Fruit fly (Drosophila melanogaster) whole organism, embryonic: Measurements from ENCODE around the gene CG42390.

Experiments used
- Atf6 ChIP-seq: fragments of 200-800 bp; sonication (Bioruptor generic); IDR thresholded peaks from 2 replicates; pipeline ENCODE4 v1.3.6; 2022; ENCODE audit warnings: missing biosample characterization, missing genetic modification characterization
- CG10147 ChIP-seq: fragments of 200-800 bp; sonication (Bioruptor generic); optimal IDR thresholded peaks from 2 replicates; lab custom pipeline; 2019; ENCODE audit warnings: missing biosample characterization, mild to moderate bottlenecking, missing genetic modification characterization, moderate library complexity
- CG10267 ChIP-seq: fragments of 200-800 bp; sonication (Bioruptor generic); optimal IDR thresholded peaks from 2 replicates; lab custom pipeline; 2018; ENCODE audit warnings: missing biosample characterization, mild to moderate bottlenecking, missing genetic modification characterization, moderate library complexity
- CG11093 ChIP-seq: fragments of 200-800 bp; sonication (Bioruptor generic); IDR thresholded peaks from 3 replicates; pipeline ENCODE4 v1.3.6; 2022; ENCODE audit warnings: missing biosample characterization, missing genetic modification characterization
- CG11723 ChIP-seq: fragments of 200-800 bp; sonication (Bioruptor generic); optimal IDR thresholded peaks from 2 replicates; lab custom pipeline; 2017; ENCODE audit warnings: missing biosample characterization, mild to moderate bottlenecking, missing genetic modification characterization
- CG12219 ChIP-seq: fragments of 200-800 bp; sonication (Bioruptor generic); optimal IDR thresholded peaks from 3 replicates; lab custom pipeline; 2018; ENCODE audit warnings: missing biosample characterization, mild to moderate bottlenecking, missing genetic modification characterization
- CG12659 ChIP-seq: fragments of 200-800 bp; sonication (Bioruptor generic); optimal IDR thresholded peaks from 3 replicates; lab custom pipeline; 2017; ENCODE audit warnings: mild to moderate bottlenecking, missing biosample characterization, missing genetic modification reagents, missing genetic modification characterization
- CG14050 ChIP-seq: fragments of 200-800 bp; sonication (Bioruptor generic); IDR thresholded peaks from 3 replicates; pipeline ENCODE4 v1.3.6; 2022; ENCODE audit warnings: missing biosample characterization, missing genetic modification characterization
- CG14667 ChIP-seq: fragments of 200-800 bp; sonication (Bioruptor generic); IDR thresholded peaks from 2 replicates; pipeline ENCODE4 v1.3.6; 2022; ENCODE audit warnings: missing biosample characterization, missing genetic modification characterization
- CG1792 ChIP-seq: fragments of 200-800 bp; sonication (Bioruptor generic); optimal IDR thresholded peaks from 2 replicates; lab custom pipeline; 2016; ENCODE audit warnings: missing biosample characterization, missing genetic modification characterization
- CG18262 ChIP-seq: fragments of 200-800 bp; optimal IDR thresholded peaks from 3 replicates; lab custom pipeline; 2019; ENCODE audit warnings: missing biosample characterization, mild to moderate bottlenecking, missing genetic modification characterization, moderate library complexity
- CG18599 ChIP-seq: fragments of 200-800 bp; sonication (Bioruptor generic); optimal IDR thresholded peaks from 3 replicates; lab custom pipeline; 2017; ENCODE audit warnings: missing biosample characterization, missing genetic modification characterization, mild to moderate bottlenecking, moderate library complexity, missing genetic modification reagents
- CG2712 ChIP-seq: fragments of 200-800 bp; optimal IDR thresholded peaks from 3 replicates; lab custom pipeline; 2019; ENCODE audit warnings: missing biosample characterization, mild to moderate bottlenecking, missing genetic modification characterization, moderate library complexity
- CG2889 ChIP-seq: fragments of 200-800 bp; sonication (Bioruptor generic); IDR thresholded peaks from 3 replicates; pipeline ENCODE4 v1.3.6; 2022; ENCODE audit warnings: missing biosample characterization, missing genetic modification characterization
- CG30020 ChIP-seq: fragments of 200-800 bp; optimal IDR thresholded peaks from 2 replicates; lab custom pipeline; 2019; ENCODE audit warnings: missing biosample characterization, mild to moderate bottlenecking, missing genetic modification characterization, moderate library complexity
- CG3407 ChIP-seq: fragments of 200-800 bp; sonication (Bioruptor generic); optimal IDR thresholded peaks from 2 replicates; lab custom pipeline; 2018; ENCODE audit warnings: missing biosample characterization, mild to moderate bottlenecking, missing genetic modification characterization
- CG43689 ChIP-seq: fragments of 200-800 bp; sonication (Bioruptor generic); IDR thresholded peaks from 2 replicates; pipeline ENCODE4 v1.3.6; 2022; ENCODE audit warnings: missing biosample characterization, missing genetic modification characterization
- CG4404 ChIP-seq: fragments of 200-800 bp; sonication (Bioruptor generic); IDR thresholded peaks from 2 replicates; pipeline ENCODE4 v1.3.6; 2022; ENCODE audit warnings: missing biosample characterization, missing genetic modification characterization
- CG7928 ChIP-seq: fragments of 200-800 bp; sonication (Bioruptor generic); optimal IDR thresholded peaks from 2 replicates; lab custom pipeline; 2017; ENCODE audit warnings: missing biosample characterization, mild to moderate bottlenecking, missing genetic modification characterization
- CG9215 ChIP-seq: fragments of 200-800 bp; sonication (Bioruptor generic); IDR thresholded peaks from 2 replicates; pipeline ENCODE4 v1.3.6; 2022; ENCODE audit warnings: missing biosample characterization, missing genetic modification characterization
- CG9437 ChIP-seq: fragments of 200-800 bp; sonication (Bioruptor generic); optimal IDR thresholded peaks from 2 replicates; lab custom pipeline; 2018; ENCODE audit warnings: missing biosample characterization, mild to moderate bottlenecking, missing genetic modification characterization
- CG9932 ChIP-seq: fragments of 200-800 bp; sonication (Bioruptor generic); IDR thresholded peaks from 2 replicates; pipeline ENCODE4 v1.3.6; 2022; ENCODE audit warnings: missing biosample characterization, missing genetic modification characterization
- Ets97D ChIP-seq: fragments of 200-800 bp; sonication (Bioruptor generic); optimal IDR thresholded peaks from 3 replicates; lab custom pipeline; 2016; ENCODE audit warnings: missing biosample characterization, missing genetic modification characterization
- H15 ChIP-seq: fragments of 200-800 bp; sonication (Bioruptor generic); IDR thresholded peaks from 3 replicates; pipeline ENCODE4 v1.3.6; 2022; ENCODE audit warnings: missing biosample characterization, missing genetic modification characterization
- H2.0 ChIP-seq: fragments of 200-800 bp; sonication (Bioruptor generic); IDR thresholded peaks from 2 replicates; pipeline ENCODE4 v1.3.6; 2022; ENCODE audit warnings: missing biosample characterization, missing genetic modification characterization
- Hr78 ChIP-seq, 2 experiments: fragments of 200-800 bp in 1 of 2; fragments of >200 bp in 1 of 2; sonication (Bioruptor generic) in 1 of 2; optimal IDR thresholded peaks; 2 replicates each; lab custom pipeline; 2017 to 2019; ENCODE audit warnings: missing biosample characterization in 2 of 2, missing genetic modification characterization in 2 of 2, mild to moderate bottlenecking in 1 of 2, moderate library complexity in 1 of 2
- NK7.1 ChIP-seq: fragments of 200-800 bp; sonication (Bioruptor generic); optimal IDR thresholded peaks from 3 replicates; lab custom pipeline; 2016; ENCODE audit warnings: missing biosample characterization, missing genetic modification characterization
- Nf-YB ChIP-seq: fragments of 200-800 bp; sonication (Bioruptor generic); optimal IDR thresholded peaks from 3 replicates; lab custom pipeline; 2019; ENCODE audit warnings: missing biosample characterization, mild to moderate bottlenecking, missing genetic modification characterization, moderate library complexity
- PHDP ChIP-seq: fragments of 200-800 bp; sonication (Bioruptor generic); optimal IDR thresholded peaks from 3 replicates; lab custom pipeline; 2018; ENCODE audit warnings: missing biosample characterization, mild to moderate bottlenecking, missing genetic modification characterization, moderate library complexity
- Stat92E ChIP-seq, 3 experiments: fragments of >200 bp in 2 of 3; fragments of 200-800 bp in 1 of 3; sonication (Bioruptor generic) in 1 of 3; optimal IDR thresholded peaks; 2 replicates each; lab custom pipeline; 2017 to 2019; ENCODE audit warnings: missing biosample characterization in 3 of 3, missing genetic modification characterization in 3 of 3, mild to moderate bottlenecking in 1 of 3, moderate library complexity in 1 of 3
- Xbp1 ChIP-seq: fragments of 200-800 bp; sonication (Bioruptor generic); optimal IDR thresholded peaks from 3 replicates; lab custom pipeline; 2016; ENCODE audit warnings: missing biosample characterization, mild to moderate bottlenecking, missing genetic modification characterization
- ara ChIP-seq: fragments of 200-800 bp; sonication (Bioruptor generic); IDR thresholded peaks from 2 replicates; pipeline ENCODE4 v1.3.6; 2022; ENCODE audit warnings: missing biosample characterization, missing genetic modification characterization
- bcd ChIP-seq: fragments of 200-800 bp; sonication (Bioruptor generic); optimal IDR thresholded peaks from 2 replicates; lab custom pipeline; 2017; ENCODE audit warnings: missing biosample characterization, mild to moderate bottlenecking, missing genetic modification characterization
- ci ChIP-seq: fragments of 200-800 bp; sonication (Bioruptor generic); IDR thresholded peaks from 3 replicates; pipeline ENCODE4 v1.3.6; 2022; ENCODE audit warnings: missing biosample characterization, missing genetic modification characterization
- cwo ChIP-seq: fragments of 200-800 bp; sonication (Bioruptor generic); optimal IDR thresholded peaks from 3 replicates; lab custom pipeline; 2017; ENCODE audit warnings: missing biosample characterization, missing genetic modification characterization, mild to moderate bottlenecking, moderate library complexity, missing genetic modification reagents
- da ChIP-seq: fragments of 200-800 bp; sonication (Bioruptor generic); optimal IDR thresholded peaks from 2 replicates; lab custom pipeline; 2016; ENCODE audit warnings: missing biosample characterization, missing genetic modification characterization
- esg ChIP-seq: fragments of 200-800 bp; sonication (Bioruptor generic); conservative IDR thresholded peaks from 2 replicates; pipeline ENCODE4 v1.3.6; 2022; ENCODE audit warnings: missing biosample characterization, missing genetic modification characterization
- gcm ChIP-seq: fragments of 200-800 bp; sonication (Bioruptor generic); optimal IDR thresholded peaks from 2 replicates; lab custom pipeline; 2019; ENCODE audit warnings: missing biosample characterization, mild to moderate bottlenecking, missing genetic modification characterization, moderate library complexity
- gem ChIP-seq: fragments of 200-800 bp; sonication (Bioruptor generic); optimal IDR thresholded peaks from 2 replicates; lab custom pipeline; 2019; ENCODE audit warnings: missing biosample characterization, mild to moderate bottlenecking, missing genetic modification characterization, moderate library complexity
- kni ChIP-seq: fragments of 200-800 bp; sonication (Bioruptor generic); optimal IDR thresholded peaks from 3 replicates; lab custom pipeline; 2017; ENCODE audit warnings: mild to moderate bottlenecking, missing biosample characterization, missing genetic modification reagents, missing genetic modification characterization
- odd ChIP-seq: fragments of 200-800 bp; sonication (Bioruptor generic); optimal IDR thresholded peaks from 2 replicates; lab custom pipeline; 2017; ENCODE audit warnings: missing biosample characterization, mild to moderate bottlenecking, missing genetic modification characterization
- pb ChIP-seq: fragments of 200-800 bp; sonication (Bioruptor generic); optimal IDR thresholded peaks from 3 replicates; lab custom pipeline; 2016; ENCODE audit warnings: missing biosample characterization, missing genetic modification characterization
- run ChIP-seq: fragments of 200-800 bp; sonication (Bioruptor generic); optimal IDR thresholded peaks from 3 replicates; lab custom pipeline; 2018; ENCODE audit warnings: missing biosample characterization, mild to moderate bottlenecking, missing genetic modification characterization
- sob ChIP-seq: fragments of 200-800 bp; sonication (Bioruptor generic); IDR thresholded peaks from 2 replicates; pipeline ENCODE4 v1.3.6; 2022; ENCODE audit warnings: missing biosample characterization, missing genetic modification characterization
- tna ChIP-seq: fragments of 200-800 bp; sonication (Bioruptor generic); IDR thresholded peaks from 2 replicates; pipeline ENCODE4 v1.3.6; 2022; ENCODE audit warnings: missing biosample characterization, missing genetic modification characterization; ENCODE audit not compliant: partially characterized antibody
- wdn ChIP-seq: fragments of 200-800 bp; sonication (Bioruptor generic); IDR thresholded peaks from 2 replicates; pipeline ENCODE4 v1.3.6; 2022; ENCODE audit warnings: missing biosample characterization, missing genetic modification characterization
- wek ChIP-seq: fragments of 200-800 bp; sonication (Bioruptor generic); optimal IDR thresholded peaks from 3 replicates; lab custom pipeline; 2018; ENCODE audit warnings: missing biosample characterization, mild to moderate bottlenecking, missing genetic modification characterization, moderate library complexity

The CG42390 gene

DNA sequence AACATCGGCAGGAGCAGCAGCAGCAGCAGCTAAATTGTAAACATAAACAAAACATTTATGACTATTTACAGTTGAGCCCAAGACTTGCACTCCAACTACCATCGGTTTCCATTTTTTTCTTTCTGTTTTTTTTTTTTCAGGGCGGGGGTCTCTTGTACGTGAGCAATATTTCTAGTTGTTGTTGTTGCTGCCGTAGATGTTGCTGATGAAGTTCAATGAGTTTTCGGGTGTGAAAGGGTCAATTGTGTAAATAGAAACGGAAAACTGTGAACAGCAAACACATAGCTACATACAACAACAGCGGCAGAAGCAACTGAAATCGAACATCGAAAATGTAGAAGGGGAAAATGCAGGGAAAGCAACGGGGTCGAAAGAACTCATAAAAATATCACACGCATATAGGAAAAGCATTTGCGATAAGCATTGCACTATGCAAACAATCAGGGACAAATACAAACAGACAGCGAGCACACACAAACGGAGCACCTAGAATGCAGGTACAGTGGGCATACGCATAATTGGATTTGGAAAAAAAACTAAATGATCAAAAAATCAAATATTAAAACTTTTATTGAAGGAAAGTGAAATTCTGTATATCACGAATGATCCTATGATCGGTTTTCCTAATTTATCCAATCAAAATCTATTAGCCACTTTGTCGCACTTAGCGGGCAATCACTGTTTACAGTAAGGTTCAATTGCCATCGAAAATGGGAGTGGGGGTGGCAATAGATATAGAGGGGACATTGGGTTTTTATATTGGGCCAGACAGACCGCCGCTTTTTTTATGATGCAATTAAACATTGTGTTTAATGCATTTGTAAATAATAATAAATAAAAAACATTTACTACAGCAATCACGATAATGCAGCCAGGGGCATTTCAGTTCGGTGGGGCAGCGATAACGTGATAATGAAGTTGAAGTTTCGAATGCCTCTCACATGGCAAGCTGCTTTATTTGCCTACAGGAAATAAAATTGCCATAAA lies 25.9 kb downstream of the CG42390 start (continued):
- peak; percentile 52 for TF ChIP-seq CG18599 (GFP tag; lab: Kevin White, UChicago)
- peak; percentile 86 for TF ChIP-seq gem (tag; lab: Kevin White, UChicago)
- peak; percentile 22 for TF ChIP-seq da (GFP tag; lab: Kevin White, UChicago)
- peak; percentile 82 for TF ChIP-seq H2.0 (GFP tag; lab: Robert Waterston, UW)
- TF ChIP-seq kni (GFP tag; lab: Kevin White, UChicago), result peak; percentile 86
- peak; percentile 94 for TF ChIP-seq CG2712
- peak; percentile 72 for TF ChIP-seq Xbp1 (GFP tag; lab: Kevin White, UChicago)
- peak; percentile 57 for TF ChIP-seq CG3407 (GFP tag; lab: Kevin White, UChicago)
- peak; percentile 72 for TF ChIP-seq CG14667 (GFP tag; lab: Robert Waterston, UW)
- TF ChIP-seq CG9437 (GFP tag; lab: Kevin White, UChicago), result peak; percentile 61
- no peak for TF ChIP-seq wek
- no peak for TF ChIP-seq CG9932
- peak; percentile 58 for TF ChIP-seq gcm (GFP tag; lab: Kevin White, UChicago)
- peak; percentile 37 for TF ChIP-seq cwo
- TF ChIP-seq CG7928, result no peak
- TF ChIP-seq CG14050 (GFP tag; lab: Robert Waterston, UW), result peak; percentile 57; the same call in 2 of the 3 replicates
- peak; percentile 85 for TF ChIP-seq H15 (GFP tag; lab: Robert Waterston, UW)
- TF ChIP-seq ara (GFP tag; lab: Robert Waterston, UW), result peak; percentile 92
- TF ChIP-seq tna (GFP tag; lab: Robert Waterston, UW), result no peak
- TF ChIP-seq CG18262, result peak; percentile 95
- TF ChIP-seq CG11723 (GFP tag; lab: Kevin White, UChicago), result peak; percentile 35
- TF ChIP-seq Nf-YB (GFP tag; lab: Kevin White, UChicago), result peak; percentile 57
- TF ChIP-seq bcd (GFP tag; lab: Kevin White, UChicago), result peak; percentile 42
- peak; percentile 48; the same call in 1 of the 2 replicates for TF ChIP-seq CG43689 (GFP tag; lab: Robert Waterston, UW)
- peak; percentile 23; the same call in 1 of the 2 replicates for TF ChIP-seq wdn
- TF ChIP-seq NK7.1 (GFP tag; lab: Kevin White, UChicago), result peak; percentile 72
- peak; percentile 12 for TF ChIP-seq CG30020 (tag; lab: Kevin White, UChicago)
- TF ChIP-seq CG10267 (tag; lab: Kevin White, UChicago), result peak; percentile 71
- peak; percentile 78 for TF ChIP-seq PHDP (tag; lab: Kevin White, UChicago)
- peak; percentile 83 for TF ChIP-seq esg
- TF ChIP-seq Hr78 (GFP tag; optimal IDR thresholded peaks at IDR 0.05; lab: Kevin White, UChicago), result peak in 1 of 2 experiments; percentile 95
- TF ChIP-seq odd (GFP tag; lab: Kevin White, UChicago), result no peak
- TF ChIP-seq CG4404 (GFP tag; lab: Robert Waterston, UW), result peak; percentile 91
- 0 out of 3 replicates have a peak, but pooled peaks have one; percentile 30 for TF ChIP-seq CG2889
- TF ChIP-seq CG1792 (GFP tag; lab: Kevin White, UChicago), result peak; percentile 48
- peak; percentile 51 for TF ChIP-seq CG12219 (GFP tag; lab: Kevin White, UChicago)
- peak; percentile 2 for TF ChIP-seq run
- peak; percentile 68; the same call in 1 of the 2 replicates for TF ChIP-seq sob
- peak; percentile 28 for TF ChIP-seq pb (GFP tag; lab: Kevin White, UChicago)
- TF ChIP-seq CG11093, result peak; percentile 86
- TF ChIP-seq Stat92E (GFP tag; optimal IDR thresholded peaks at IDR 0.05; lab: Kevin White, UChicago), result peak in 1 of 3 experiments; percentile 28
- peak; percentile 57 for TF ChIP-seq Ets97D
- TF ChIP-seq Atf6 (GFP tag; lab: Robert Waterston, UW), result peak; percentile 45; the same call in 1 of the 2 replicates
- TF ChIP-seq CG9215 (GFP tag; lab: Robert Waterston, UW), result peak; percentile 53
- no peak for TF ChIP-seq CG10147
- peak; percentile 94 for TF ChIP-seq ci (GFP tag; lab: Robert Waterston, UW)
- TF ChIP-seq CG12659, result peak; percentile 37
